Fruit fly (Drosophila melanogaster) whole organism, embryonic: ENCODE results near the gene CG18473.

Source experiments
- Blimp-1 ChIP-seq: fragments of 200-800 bp; sonication (Bioruptor generic); optimal IDR thresholded peaks from 3 replicates; lab custom pipeline; 2018; ENCODE audit warnings: missing biosample characterization, missing genetic modification characterization, mild to moderate bottlenecking, moderate library complexity, missing genetic modification reagents
- CG10366 ChIP-seq: fragments of 200-800 bp; sonication (Bioruptor generic); IDR thresholded peaks from 2 replicates; pipeline ENCODE4 v1.3.6; 2022; ENCODE audit warnings: missing biosample characterization, missing genetic modification characterization
- CG10565 ChIP-seq: fragments of 200-800 bp; sonication (Bioruptor generic); optimal IDR thresholded peaks from 3 replicates; lab custom pipeline; 2016; ENCODE audit warnings: missing biosample characterization, mild to moderate bottlenecking, missing genetic modification characterization
- CG12236 ChIP-seq: fragments of 200-800 bp; sonication (Bioruptor generic); optimal IDR thresholded peaks from 2 replicates; lab custom pipeline; 2016; ENCODE audit warnings: missing biosample characterization, missing genetic modification characterization
- CG1529 ChIP-seq: fragments of 200-800 bp; sonication (Bioruptor generic); optimal IDR thresholded peaks from 3 replicates; lab custom pipeline; 2018; ENCODE audit warnings: missing biosample characterization, missing genetic modification characterization
- CG17186 ChIP-seq: fragments of 200-800 bp; sonication (Bioruptor generic); optimal IDR thresholded peaks from 3 replicates; lab custom pipeline; 2017; ENCODE audit warnings: missing biosample characterization, missing genetic modification reagents, missing genetic modification characterization
- CG18262 ChIP-seq: fragments of 200-800 bp; optimal IDR thresholded peaks from 3 replicates; lab custom pipeline; 2019; ENCODE audit warnings: missing biosample characterization, mild to moderate bottlenecking, missing genetic modification characterization, moderate library complexity
- CG18476 ChIP-seq: fragments of 200-800 bp; sonication (Bioruptor generic); optimal IDR thresholded peaks from 2 replicates; lab custom pipeline; 2016; ENCODE audit warnings: missing biosample characterization, mild to moderate bottlenecking, missing genetic modification characterization
- CG2116 ChIP-seq: fragments of 200-800 bp; sonication (Bioruptor generic); optimal IDR thresholded peaks from 3 replicates; lab custom pipeline; 2018; ENCODE audit warnings: missing biosample characterization, mild to moderate bottlenecking, missing genetic modification characterization
- CG32772 ChIP-seq: fragments of 200-800 bp; sonication (Bioruptor generic); IDR thresholded peaks from 2 replicates; pipeline ENCODE4 v1.3.6; 2022; ENCODE audit warnings: missing biosample characterization, missing genetic modification characterization
- CG8290 ChIP-seq, 3 experiments: fragments of 200-800 bp; sonication (Bioruptor generic); optimal IDR thresholded peaks; 2 replicates each; lab custom pipeline; 2016 to 2019; ENCODE audit warnings: missing biosample characterization in 3 of 3, missing genetic modification characterization in 3 of 3, mild to moderate bottlenecking in 2 of 3, moderate library complexity in 1 of 3
- CG8388 ChIP-seq: fragments of 200-800 bp; sonication (Bioruptor generic); optimal IDR thresholded peaks from 2 replicates; lab custom pipeline; 2019; ENCODE audit warnings: missing biosample characterization, mild to moderate bottlenecking, missing genetic modification characterization, moderate library complexity
- CG8924 ChIP-seq: fragments of 200-800 bp; optimal IDR thresholded peaks from 3 replicates; lab custom pipeline; 2019; ENCODE audit warnings: missing biosample characterization, mild to moderate bottlenecking, missing genetic modification characterization, moderate library complexity
- CG9797 ChIP-seq: fragments of 200-800 bp; sonication (Bioruptor generic); optimal IDR thresholded peaks from 3 replicates; lab custom pipeline; 2018; ENCODE audit warnings: missing biosample characterization, mild to moderate bottlenecking, missing genetic modification characterization
- CHES-1-like ChIP-seq: fragments of 200-800 bp; sonication (Bioruptor generic); optimal IDR thresholded peaks from 2 replicates; lab custom pipeline; 2016; ENCODE audit warnings: missing biosample characterization, missing genetic modification characterization
- Dp ChIP-seq: fragments of 200-800 bp; sonication (Bioruptor generic); optimal IDR thresholded peaks from 2 replicates; lab custom pipeline; 2018; ENCODE audit warnings: missing biosample characterization, mild to moderate bottlenecking, missing genetic modification characterization, moderate library complexity
- Drgx ChIP-seq: fragments of 200-800 bp; sonication (Bioruptor generic); IDR thresholded peaks from 2 replicates; pipeline ENCODE4 v1.3.6; 2022; ENCODE audit warnings: missing biosample characterization, missing genetic modification characterization
- E2f2 ChIP-seq: fragments of 200-800 bp; sonication (Bioruptor generic); IDR thresholded peaks from 2 replicates; pipeline ENCODE4 v1.3.6; 2022; ENCODE audit warnings: missing biosample characterization, missing genetic modification characterization
- Hand ChIP-seq: fragments of 200-800 bp; sonication (Bioruptor generic); optimal IDR thresholded peaks from 2 replicates; lab custom pipeline; 2017; ENCODE audit warnings: mild to moderate bottlenecking, missing biosample characterization, missing genetic modification reagents, missing genetic modification characterization
- Hr51 ChIP-seq, 2 experiments: fragments of 200-800 bp; sonication (Bioruptor generic); optimal IDR thresholded peaks; 2 replicates in 1 of 2; 3 replicates in 1 of 2; lab custom pipeline; 2016 to 2018; ENCODE audit warnings: missing biosample characterization in 2 of 2, missing genetic modification characterization in 2 of 2, mild to moderate bottlenecking in 1 of 2, moderate library complexity in 1 of 2
- Ravus ChIP-seq: fragments of 200-800 bp; sonication (Bioruptor generic); IDR thresholded peaks from 2 replicates; pipeline ENCODE4 v1.3.6; 2022; ENCODE audit warnings: missing biosample characterization, missing genetic modification characterization
- Sox100B ChIP-seq: fragments of 200-800 bp; sonication (Bioruptor generic); optimal IDR thresholded peaks from 3 replicates; lab custom pipeline; 2018; ENCODE audit warnings: missing biosample characterization, mild to moderate bottlenecking, missing genetic modification characterization
- Sry-δ ChIP-seq: fragments of 200-800 bp; sonication (Bioruptor generic); optimal IDR thresholded peaks from 2 replicates; lab custom pipeline; 2016; ENCODE audit warnings: missing biosample characterization, missing genetic modification characterization
- Stat92E ChIP-seq, 3 experiments: fragments of >200 bp in 2 of 3; fragments of 200-800 bp in 1 of 3; sonication (Bioruptor generic) in 1 of 3; optimal IDR thresholded peaks; 2 replicates each; lab custom pipeline; 2017 to 2019; ENCODE audit warnings: missing biosample characterization in 3 of 3, missing genetic modification characterization in 3 of 3, mild to moderate bottlenecking in 1 of 3, moderate library complexity in 1 of 3
- Vsx1 ChIP-seq: fragments of 200-800 bp; sonication (Bioruptor generic); optimal IDR thresholded peaks from 2 replicates; lab custom pipeline; 2017; ENCODE audit warnings: missing biosample characterization, mild to moderate bottlenecking, missing genetic modification characterization, missing genetic modification reagents
- ash1 ChIP-seq: fragments of 200-800 bp; sonication (Bioruptor generic); optimal IDR thresholded peaks from 2 replicates; lab custom pipeline; 2018; ENCODE audit warnings: missing biosample characterization, mild to moderate bottlenecking, missing genetic modification characterization
- ato ChIP-seq: fragments of 200-800 bp; sonication (Bioruptor generic); IDR thresholded peaks from 2 replicates; pipeline ENCODE4 v1.3.6; 2022; ENCODE audit warnings: missing biosample characterization, missing genetic modification characterization; ENCODE audit not compliant: partially characterized antibody
- fd64A ChIP-seq: fragments of 200-800 bp; sonication (Bioruptor generic); optimal IDR thresholded peaks from 3 replicates; lab custom pipeline; 2018; ENCODE audit warnings: missing biosample characterization, mild to moderate bottlenecking, missing genetic modification characterization
- lab ChIP-seq: fragments of 200-800 bp; sonication (Bioruptor generic); optimal IDR thresholded peaks from 3 replicates; lab custom pipeline; 2017; ENCODE audit warnings: missing biosample characterization, missing genetic modification characterization, mild to moderate bottlenecking, moderate library complexity, missing genetic modification reagents
- nmo ChIP-seq: fragments of 200-800 bp; sonication (Bioruptor generic); optimal IDR thresholded peaks from 2 replicates; lab custom pipeline; 2018; ENCODE audit warnings: missing biosample characterization, mild to moderate bottlenecking, missing genetic modification characterization, moderate library complexity
- pho ChIP-seq: fragments of 200-800 bp; sonication (Bioruptor generic); optimal IDR thresholded peaks from 2 replicates; lab custom pipeline; 2016; ENCODE audit warnings: missing biosample characterization, missing genetic modification characterization
- run ChIP-seq: fragments of 200-800 bp; sonication (Bioruptor generic); optimal IDR thresholded peaks from 3 replicates; lab custom pipeline; 2018; ENCODE audit warnings: missing biosample characterization, mild to moderate bottlenecking, missing genetic modification characterization
- sc ChIP-seq, 3 experiments: fragments of >200 bp in 2 of 3; fragments of 200-800 bp in 1 of 3; sonication (Bioruptor generic) in 1 of 3; optimal IDR thresholded peaks; 2 replicates in 2 of 3; 3 replicates in 1 of 3; lab custom pipeline; 2017; ENCODE audit warnings: mild to moderate bottlenecking in 1 of 3, missing biosample characterization in 1 of 3, missing genetic modification characterization in 1 of 3, missing genetic modification reagents in 1 of 3
- sens ChIP-seq: fragments of 200-800 bp; sonication (Bioruptor generic); peaks from one replicate; lab custom pipeline; 2016; ENCODE audit warnings: missing biosample characterization, missing genetic modification characterization
- sens-2 ChIP-seq: fragments of 200-800 bp; sonication (Bioruptor generic); IDR thresholded peaks from 2 replicates; pipeline ENCODE4 v1.3.6; 2022; ENCODE audit warnings: missing biosample characterization, missing genetic modification characterization
- slou ChIP-seq: fragments of 200-800 bp; sonication (Bioruptor generic); optimal IDR thresholded peaks from 3 replicates; lab custom pipeline; 2016; ENCODE audit warnings: missing biosample characterization, missing genetic modification characterization
- ttk ChIP-seq: fragments of 200-800 bp; sonication (Bioruptor generic); IDR thresholded peaks from 2 replicates; pipeline ENCODE4 v2.1.2; 2022; ENCODE audit warnings: missing biosample characterization, missing genetic modification characterization
- tx ChIP-seq: fragments of 200-800 bp; sonication (Bioruptor generic); optimal IDR thresholded peaks from 2 replicates; lab custom pipeline; 2016; ENCODE audit warnings: missing biosample characterization, missing genetic modification characterization

The CG18473 gene

DNA sequence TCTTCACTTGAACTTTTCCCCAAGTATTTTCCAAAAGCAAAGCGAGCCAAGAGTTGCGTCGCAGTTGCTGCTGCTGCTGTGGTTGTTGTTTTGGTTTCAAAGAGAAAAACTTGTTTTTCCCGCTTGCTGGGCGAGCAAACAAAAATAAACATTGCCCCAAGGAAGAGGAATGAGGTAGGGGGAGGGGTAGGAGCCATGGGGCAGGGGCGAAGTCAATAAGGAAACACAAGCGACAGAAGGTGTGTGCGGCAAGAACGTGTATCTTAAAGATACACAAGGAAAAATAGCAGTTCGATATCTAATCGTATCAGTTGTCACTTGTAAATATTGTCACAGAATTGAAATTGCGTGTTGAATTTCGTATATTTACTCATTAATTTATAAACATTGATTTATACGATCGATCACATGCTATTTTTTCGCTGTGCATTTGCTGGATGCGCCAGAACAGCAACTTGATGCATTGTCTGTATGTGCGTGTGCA, 30.5 kb downstream of the CG18473 start (continued):
- TF ChIP-seq Vsx1 (GFP tag; lab: Kevin White, UChicago) (peak; percentile 58), CG18476 (GFP tag; lab: Kevin White, UChicago) (no peak), CG1529 (GFP tag; lab: Kevin White, UChicago) (peak; percentile 67), pho (GFP tag; lab: Kevin White, UChicago) (no peak), CG12236 (GFP tag; lab: Kevin White, UChicago) (no peak), lab (peak; percentile 84), CG8290 (GFP tag; optimal IDR thresholded peaks at IDR 0.05; lab: Kevin White, UChicago) (peak; percentile 39), CG8290 (tag; optimal IDR thresholded peaks at IDR 0.05; lab: Kevin White, UChicago) (peak; percentile 81 to 84), sc (optimal IDR thresholded peaks at IDR 0.05; lab: Kevin White, UChicago) (no peak), sc (GFP tag; optimal IDR thresholded peaks at IDR 0.05; lab: Kevin White, UChicago) (peak; percentile 73), ash1 (no peak), run (tag; lab: Kevin White, UChicago) (no peak), Blimp-1 (GFP tag; lab: Kevin White, UChicago) (peak; percentile 81), Drgx (GFP tag; lab: Robert Waterston, UW) (peak; percentile 97), Ravus (GFP tag; lab: Robert Waterston, UW) (no peak), CG9797 (GFP tag; lab: Kevin White, UChicago) (peak; percentile 19), CG10366 (GFP tag; lab: Robert Waterston, UW) (peak; percentile 39), slou (peak; percentile 20), nmo (GFP tag; lab: Kevin White, UChicago) (peak; percentile 78), Sox100B (GFP tag; lab: Kevin White, UChicago) (peak; percentile 66), E2f2 (peak; percentile 47), CG10565 (no peak), Hand (GFP tag; lab: Kevin White, UChicago) (peak; percentile 19), Dp (no peak), CHES-1-like (no peak), CG17186 (GFP tag; lab: Kevin White, UChicago) (peak; percentile 34), CG8388 (peak; percentile 72), CG32772 (peak; percentile 49; the same call in 1 of the 2 replicates), sens-2 (GFP tag; lab: Robert Waterston, UW) (peak; percentile 48), fd64A (peak; percentile 89), CG2116 (GFP tag; lab: Kevin White, UChicago) (peak; percentile 46), ato (GFP tag; lab: Robert Waterston, UW) (no peak), tx (no peak), ttk (GFP tag; lab: Robert Waterston, UW) (peak; percentile 54; the same call in 1 of the 2 replicates), Stat92E (GFP tag; optimal IDR thresholded peaks at IDR 0.05; lab: Kevin White, UChicago) (peak in 1 of 3 experiments; percentile 7), CG8924 (tag; lab: Kevin White, UChicago) (peak; percentile 79), Hr51 (GFP tag; optimal IDR thresholded peaks at IDR 0.05; lab: Kevin White, UChicago) (peak in 1 of 2 experiments; percentile 9), sens (GFP tag; lab: Kevin White, UChicago) (peak; percentile 95), CG18262 (peak; percentile 87), Sry-δ (GFP tag; lab: Kevin White, UChicago) (no peak)
- TF ChIP-seq, all 482 proteins: peak for 310
